Fruit fly (Drosophila melanogaster) whole organism, embryonic: ENCODE data around the gene CG1801.

Experiments
- Atf3 ChIP-seq: fragments of 200-800 bp; sonication (Bioruptor generic); optimal IDR thresholded peaks from 3 replicates; lab custom pipeline; 2016; ENCODE audit warnings: missing biosample characterization, missing genetic modification characterization
- B-H2 ChIP-seq: fragments of 200-800 bp; sonication (Bioruptor generic); optimal IDR thresholded peaks from 2 replicates; lab custom pipeline; 2018; ENCODE audit warnings: missing biosample characterization, mild to moderate bottlenecking, missing genetic modification characterization
- Bgb ChIP-seq: fragments of 200-800 bp; sonication (Bioruptor generic); IDR thresholded peaks from 2 replicates; pipeline ENCODE4 v1.3.6; 2022; ENCODE audit warnings: missing biosample characterization, missing genetic modification characterization; ENCODE audit not compliant: partially characterized antibody
- Blimp-1 ChIP-seq: fragments of 200-800 bp; sonication (Bioruptor generic); optimal IDR thresholded peaks from 3 replicates; lab custom pipeline; 2018; ENCODE audit warnings: missing biosample characterization, missing genetic modification characterization, mild to moderate bottlenecking, moderate library complexity, missing genetic modification reagents
- CG10267 ChIP-seq: fragments of 200-800 bp; sonication (Bioruptor generic); optimal IDR thresholded peaks from 2 replicates; lab custom pipeline; 2018; ENCODE audit warnings: missing biosample characterization, mild to moderate bottlenecking, missing genetic modification characterization, moderate library complexity
- CG10321 ChIP-seq: fragments of 200-800 bp; sonication (Bioruptor generic); IDR thresholded peaks from 2 replicates; pipeline ENCODE4 v1.3.6; 2022; ENCODE audit warnings: missing biosample characterization, missing genetic modification characterization
- CG10462 ChIP-seq: fragments of 200-800 bp; sonication (Bioruptor generic); optimal IDR thresholded peaks from 2 replicates; lab custom pipeline; 2016; ENCODE audit warnings: missing biosample characterization, missing genetic modification characterization
- CG11456 ChIP-seq: fragments of 200-800 bp; sonication (Bioruptor generic); IDR thresholded peaks from 3 replicates; pipeline ENCODE4 v1.3.6; 2022; ENCODE audit warnings: missing biosample characterization, missing genetic modification characterization
- CG12659 ChIP-seq: fragments of 200-800 bp; sonication (Bioruptor generic); optimal IDR thresholded peaks from 3 replicates; lab custom pipeline; 2017; ENCODE audit warnings: mild to moderate bottlenecking, missing biosample characterization, missing genetic modification reagents, missing genetic modification characterization
- CG15073 ChIP-seq: fragments of 200-800 bp; sonication (Bioruptor generic); optimal IDR thresholded peaks from 2 replicates; lab custom pipeline; 2016; ENCODE audit warnings: missing biosample characterization, missing genetic modification characterization
- CG15269 ChIP-seq: fragments of 200-800 bp; sonication (Bioruptor generic); optimal IDR thresholded peaks from 2 replicates; lab custom pipeline; 2018; ENCODE audit warnings: missing biosample characterization, mild to moderate bottlenecking, missing genetic modification characterization, moderate library complexity
- CG1529 ChIP-seq: fragments of 200-800 bp; sonication (Bioruptor generic); optimal IDR thresholded peaks from 3 replicates; lab custom pipeline; 2018; ENCODE audit warnings: missing biosample characterization, missing genetic modification characterization
- CG1602 ChIP-seq: fragments of 200-800 bp; sonication (Bioruptor generic); optimal IDR thresholded peaks from 3 replicates; lab custom pipeline; 2016; ENCODE audit warnings: missing biosample characterization, missing genetic modification characterization
- CG1647 ChIP-seq: fragments of 200-800 bp; sonication (Bioruptor generic); optimal IDR thresholded peaks from 3 replicates; lab custom pipeline; 2016; ENCODE audit warnings: missing biosample characterization, missing genetic modification characterization
- CG16779 ChIP-seq: fragments of 200-800 bp; sonication (Bioruptor generic); IDR thresholded peaks from 2 replicates; pipeline ENCODE4 v1.3.6; 2022; ENCODE audit warnings: missing biosample characterization, missing genetic modification characterization
- CG16815 ChIP-seq: fragments of 200-800 bp; sonication (Bioruptor generic); optimal IDR thresholded peaks from 3 replicates; lab custom pipeline; 2017; ENCODE audit warnings: missing biosample characterization, mild to moderate bottlenecking, missing genetic modification characterization
- CG17802 ChIP-seq: fragments of 200-800 bp; sonication (Bioruptor generic); optimal IDR thresholded peaks from 2 replicates; lab custom pipeline; 2018; ENCODE audit warnings: missing biosample characterization, mild to moderate bottlenecking, missing genetic modification characterization, moderate library complexity
- CG2116 ChIP-seq: fragments of 200-800 bp; sonication (Bioruptor generic); optimal IDR thresholded peaks from 3 replicates; lab custom pipeline; 2018; ENCODE audit warnings: missing biosample characterization, mild to moderate bottlenecking, missing genetic modification characterization
- CG2889 ChIP-seq: fragments of 200-800 bp; sonication (Bioruptor generic); IDR thresholded peaks from 3 replicates; pipeline ENCODE4 v1.3.6; 2022; ENCODE audit warnings: missing biosample characterization, missing genetic modification characterization
- CG32772 ChIP-seq: fragments of 200-800 bp; sonication (Bioruptor generic); IDR thresholded peaks from 2 replicates; pipeline ENCODE4 v1.3.6; 2022; ENCODE audit warnings: missing biosample characterization, missing genetic modification characterization
- CG4282 ChIP-seq: fragments of 200-800 bp; sonication (Bioruptor generic); optimal IDR thresholded peaks from 2 replicates; lab custom pipeline; 2016; ENCODE audit warnings: missing biosample characterization, missing genetic modification characterization
- CG4360 ChIP-seq: fragments of 200-800 bp; sonication (Bioruptor generic); IDR thresholded peaks from 2 replicates; pipeline ENCODE4 v1.3.6; 2022; ENCODE audit warnings: missing biosample characterization, missing genetic modification characterization
- CG43689 ChIP-seq: fragments of 200-800 bp; sonication (Bioruptor generic); IDR thresholded peaks from 2 replicates; pipeline ENCODE4 v1.3.6; 2022; ENCODE audit warnings: missing biosample characterization, missing genetic modification characterization
- CG5953 ChIP-seq: fragments of 200-800 bp; sonication (Bioruptor generic); IDR thresholded peaks from 2 replicates; pipeline ENCODE4 v1.3.6; 2022; ENCODE audit warnings: missing biosample characterization, missing genetic modification characterization
- CG8359 ChIP-seq: fragments of 200-800 bp; sonication (Bioruptor generic); optimal IDR thresholded peaks from 2 replicates; lab custom pipeline; 2017; ENCODE audit warnings: missing biosample characterization, mild to moderate bottlenecking, missing genetic modification characterization, borderline replicate concordance
- CG8478 ChIP-seq: fragments of >200 bp; optimal IDR thresholded peaks from 2 replicates; lab custom pipeline; 2018
- CG8765 ChIP-seq: fragments of 200-800 bp; sonication (Bioruptor generic); IDR thresholded peaks from 2 replicates; pipeline ENCODE4 v1.3.6; 2022; ENCODE audit warnings: missing biosample characterization, missing genetic modification characterization
- CG9437 ChIP-seq: fragments of 200-800 bp; sonication (Bioruptor generic); optimal IDR thresholded peaks from 2 replicates; lab custom pipeline; 2018; ENCODE audit warnings: missing biosample characterization, mild to moderate bottlenecking, missing genetic modification characterization
- Dfd ChIP-seq, 2 experiments: fragments of >200 bp; optimal IDR thresholded peaks; 2 replicates each; lab custom pipeline; 2017; ENCODE audit warnings: missing biosample characterization in 2 of 2, missing genetic modification characterization in 2 of 2
- Drgx ChIP-seq: fragments of 200-800 bp; sonication (Bioruptor generic); IDR thresholded peaks from 2 replicates; pipeline ENCODE4 v1.3.6; 2022; ENCODE audit warnings: missing biosample characterization, missing genetic modification characterization
- E2f1 ChIP-seq: fragments of 200-800 bp; sonication (Bioruptor generic); IDR thresholded peaks from 2 replicates; pipeline ENCODE4 v1.3.6; 2022; ENCODE audit warnings: missing biosample characterization, missing genetic modification characterization
- Fer1 ChIP-seq: fragments of 200-800 bp; sonication (Bioruptor generic); optimal IDR thresholded peaks from 2 replicates; lab custom pipeline; 2017; ENCODE audit warnings: missing biosample characterization, mild to moderate bottlenecking, missing genetic modification characterization
- Mad ChIP-seq: fragments of 200-800 bp; sonication (Bioruptor generic); optimal IDR thresholded peaks from 2 replicates; lab custom pipeline; 2016; ENCODE audit warnings: missing biosample characterization, missing genetic modification characterization
- NK7.1 ChIP-seq: fragments of 200-800 bp; sonication (Bioruptor generic); optimal IDR thresholded peaks from 3 replicates; lab custom pipeline; 2016; ENCODE audit warnings: missing biosample characterization, missing genetic modification characterization
- Nf-YB ChIP-seq: fragments of 200-800 bp; sonication (Bioruptor generic); optimal IDR thresholded peaks from 3 replicates; lab custom pipeline; 2019; ENCODE audit warnings: missing biosample characterization, mild to moderate bottlenecking, missing genetic modification characterization, moderate library complexity
- Ptx1 ChIP-seq: fragments of 200-800 bp; sonication (Bioruptor generic); IDR thresholded peaks from 2 replicates; pipeline ENCODE4 v1.3.6; 2022; ENCODE audit warnings: missing biosample characterization, missing genetic modification characterization
- ash1 ChIP-seq: fragments of 200-800 bp; sonication (Bioruptor generic); optimal IDR thresholded peaks from 2 replicates; lab custom pipeline; 2018; ENCODE audit warnings: missing biosample characterization, mild to moderate bottlenecking, missing genetic modification characterization
- az2 ChIP-seq: fragments of 200-800 bp; sonication (Bioruptor generic); optimal IDR thresholded peaks from 3 replicates; lab custom pipeline; 2016; ENCODE audit warnings: missing biosample characterization, missing genetic modification characterization
- bab2 ChIP-seq: fragments of 200-800 bp; sonication (Bioruptor generic); optimal IDR thresholded peaks from 2 replicates; lab custom pipeline; 2016; ENCODE audit warnings: missing biosample characterization, missing genetic modification characterization
- chif ChIP-seq, 2 experiments: fragments of 200-800 bp; sonication (Bioruptor generic); optimal IDR thresholded peaks; 3 replicates each; lab custom pipeline; 2016; ENCODE audit warnings: missing biosample characterization in 2 of 2, missing genetic modification characterization in 2 of 2
- ci ChIP-seq: fragments of 200-800 bp; sonication (Bioruptor generic); IDR thresholded peaks from 3 replicates; pipeline ENCODE4 v1.3.6; 2022; ENCODE audit warnings: missing biosample characterization, missing genetic modification characterization
- cwo ChIP-seq: fragments of 200-800 bp; sonication (Bioruptor generic); optimal IDR thresholded peaks from 3 replicates; lab custom pipeline; 2017; ENCODE audit warnings: missing biosample characterization, missing genetic modification characterization, mild to moderate bottlenecking, moderate library complexity, missing genetic modification reagents
- dati ChIP-seq: fragments of 200-800 bp; sonication (Bioruptor generic); IDR thresholded peaks from 2 replicates; pipeline ENCODE4 v1.3.6; 2022; ENCODE audit warnings: missing biosample characterization, missing genetic modification characterization
- gcm2 ChIP-seq: fragments of 200-800 bp; sonication (Bioruptor generic); optimal IDR thresholded peaks from 2 replicates; lab custom pipeline; 2016; ENCODE audit warnings: missing biosample characterization, missing genetic modification characterization
- her ChIP-seq: fragments of 200-800 bp; sonication (Bioruptor generic); optimal IDR thresholded peaks from 2 replicates; lab custom pipeline; 2016; ENCODE audit warnings: missing biosample characterization, missing genetic modification characterization
- scrt ChIP-seq: fragments of 200-800 bp; sonication (Bioruptor generic); optimal IDR thresholded peaks from 2 replicates; lab custom pipeline; 2018; ENCODE audit warnings: missing biosample characterization, mild to moderate bottlenecking, missing genetic modification characterization, moderate library complexity
- slbo ChIP-seq: fragments of 200-800 bp; sonication (Bioruptor generic); IDR thresholded peaks from 2 replicates; pipeline ENCODE4 v1.3.6; 2022; ENCODE audit warnings: missing biosample characterization, missing genetic modification characterization
- ssp ChIP-seq: fragments of 200-800 bp; sonication (Bioruptor generic); IDR thresholded peaks from 2 replicates; pipeline ENCODE4 v1.3.6; 2022; ENCODE audit warnings: missing biosample characterization, missing genetic modification characterization
- tx ChIP-seq: fragments of 200-800 bp; sonication (Bioruptor generic); optimal IDR thresholded peaks from 2 replicates; lab custom pipeline; 2016; ENCODE audit warnings: missing biosample characterization, missing genetic modification characterization
- z ChIP-seq: fragments of 200-800 bp; sonication (Bioruptor generic); IDR thresholded peaks from 3 replicates; pipeline ENCODE4 v1.3.6; 2022; ENCODE audit warnings: missing biosample characterization, missing genetic modification characterization
- zfh2 ChIP-seq: fragments of 200-800 bp; sonication (Bioruptor generic); optimal IDR thresholded peaks from 2 replicates; lab custom pipeline; 2016; ENCODE audit warnings: missing biosample characterization, missing genetic modification characterization

Gene CG1801

dm6 chrX:21281039-21281911, 36.0 kb downstream of the CG1801 start, which contains the start of gene Mnr (continued):
- TF ChIP-seq CG2889 (no peak), CG10321 (GFP tag; lab: Robert Waterston, UW) (no peak), CG4360 (no peak), slbo (GFP tag; lab: Robert Waterston, UW) (no peak), CG2116 (GFP tag; lab: Kevin White, UChicago) (no peak), CG12659 (GFP tag; lab: Kevin White, UChicago) (no peak), z (no peak), Mad (GFP tag; lab: Kevin White, UChicago) (no peak), zfh2 (no peak), CG16779 (GFP tag; lab: Robert Waterston, UW) (no peak), CG5953 (GFP tag; lab: Robert Waterston, UW) (no peak), az2 (GFP tag; lab: Kevin White, UChicago) (peak; percentile 2), bab2 (GFP tag; lab: Kevin White, UChicago) (no peak), Ptx1 (GFP tag; lab: Robert Waterston, UW) (0 out of 2 replicates have a peak, but pooled peaks have one; percentile 7), Bgb (GFP tag; lab: Robert Waterston, UW) (peak; percentile 43; the same call in 1 of the 2 replicates), E2f1 (GFP tag; lab: Robert Waterston, UW) (no peak), Dfd (GFP tag; optimal IDR thresholded peaks at IDR 0.05; lab: Kevin White, UChicago) (no peak), dati (GFP tag; lab: Robert Waterston, UW) (no peak), ssp (GFP tag; lab: Robert Waterston, UW) (no peak; the same call in 1 of the 2 replicates), CG8478 (lab: Kevin White, UChicago) (peak; percentile 61), chif (GFP tag; optimal IDR thresholded peaks at IDR 0.05; lab: Kevin White, UChicago) (no peak), CG1647 (no peak), CG1529 (GFP tag; lab: Kevin White, UChicago) (no peak), CG8765 (GFP tag; lab: Robert Waterston, UW) (no peak), tx (GFP tag; lab: Kevin White, UChicago) (no peak), CG17802 (tag; lab: Kevin White, UChicago) (no peak), Drgx (GFP tag; lab: Robert Waterston, UW) (peak; percentile 39; the same call in 1 of the 2 replicates), ci (peak; percentile 66; the same call in 2 of the 3 replicates), Fer1 (GFP tag; lab: Kevin White, UChicago) (peak; percentile 20), CG16815 (GFP tag; lab: Kevin White, UChicago) (no peak), CG32772 (GFP tag; lab: Robert Waterston, UW) (no peak), CG43689 (GFP tag; lab: Robert Waterston, UW) (no peak), CG10267 (tag; lab: Kevin White, UChicago) (no peak), CG4282 (GFP tag; lab: Kevin White, UChicago) (no peak), CG11456 (GFP tag; lab: Robert Waterston, UW) (0 out of 3 replicates have a peak, but pooled peaks have one; percentile 38), CG8359 (GFP tag; lab: Kevin White, UChicago) (no peak), CG1602 (GFP tag; lab: Kevin White, UChicago) (no peak), scrt (GFP tag; lab: Kevin White, UChicago) (no peak), CG15073 (GFP tag; lab: Kevin White, UChicago) (no peak), B-H2 (GFP tag; lab: Kevin White, UChicago) (no peak), gcm2 (peak; percentile 28), Nf-YB (GFP tag; lab: Kevin White, UChicago) (no peak), NK7.1 (GFP tag; lab: Kevin White, UChicago) (no peak), CG9437 (GFP tag; lab: Kevin White, UChicago) (peak; percentile 22), CG15269 (no peak), cwo (GFP tag; lab: Kevin White, UChicago) (peak; percentile 77), CG10462 (GFP tag; lab: Kevin White, UChicago) (no peak), ash1 (GFP tag; lab: Kevin White, UChicago) (no peak), Blimp-1 (GFP tag; lab: Kevin White, UChicago) (no peak), her (GFP tag; lab: Kevin White, UChicago) (no peak), Atf3 (GFP tag; lab: Kevin White, UChicago) (no peak)
